Fruit fly (Drosophila melanogaster): ENCODE measurements around the gene CG14316.
A peak's percentile ranks its signal among the peaks of the same experiment; 100 is the strongest.

Gene CG14316

DNA sequence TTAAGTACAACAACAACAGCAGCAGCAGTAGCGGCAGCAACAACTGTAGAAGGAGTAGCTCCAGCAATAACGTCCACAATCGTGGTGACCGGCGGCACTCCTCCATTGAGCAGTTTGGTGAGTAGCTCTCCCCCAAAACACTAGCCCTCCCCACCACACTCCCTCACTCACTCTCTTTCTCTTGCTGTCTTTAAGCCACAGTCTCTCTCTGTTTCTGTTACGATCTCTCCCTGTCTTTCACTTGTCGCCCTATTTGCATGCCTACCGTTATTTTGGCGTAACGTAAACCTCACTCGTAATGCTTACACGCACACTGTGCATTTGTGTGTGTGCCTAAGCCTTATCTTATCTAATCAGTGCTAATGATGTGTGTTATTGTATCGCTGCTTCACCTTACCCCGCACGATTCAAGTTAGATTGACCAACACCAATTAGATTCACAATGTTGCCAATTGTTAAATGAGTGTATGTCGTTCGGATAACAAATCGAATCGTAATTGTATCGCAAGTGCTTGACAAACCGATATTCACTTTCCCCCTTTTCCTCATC lies 18.1 kb downstream of the CG14316 start:
- TF ChIP-seq Dif (GFP tag; optimal IDR thresholded peaks at IDR 0.05; ENCODE audit: partially characterized antibody) (peak; percentile 63), Hr78 (GFP tag; optimal IDR thresholded peaks at IDR 0.05) (no peak), dl (GFP tag; optimal IDR thresholded peaks at IDR 0.05; ENCODE audit: insufficient read depth in 1 of 2, partially characterized antibody in 2 of 2) (peak in 1 of 2 experiments; percentile 35), br (GFP tag; optimal IDR thresholded peaks at IDR 0.05) (no peak)

DNA sequence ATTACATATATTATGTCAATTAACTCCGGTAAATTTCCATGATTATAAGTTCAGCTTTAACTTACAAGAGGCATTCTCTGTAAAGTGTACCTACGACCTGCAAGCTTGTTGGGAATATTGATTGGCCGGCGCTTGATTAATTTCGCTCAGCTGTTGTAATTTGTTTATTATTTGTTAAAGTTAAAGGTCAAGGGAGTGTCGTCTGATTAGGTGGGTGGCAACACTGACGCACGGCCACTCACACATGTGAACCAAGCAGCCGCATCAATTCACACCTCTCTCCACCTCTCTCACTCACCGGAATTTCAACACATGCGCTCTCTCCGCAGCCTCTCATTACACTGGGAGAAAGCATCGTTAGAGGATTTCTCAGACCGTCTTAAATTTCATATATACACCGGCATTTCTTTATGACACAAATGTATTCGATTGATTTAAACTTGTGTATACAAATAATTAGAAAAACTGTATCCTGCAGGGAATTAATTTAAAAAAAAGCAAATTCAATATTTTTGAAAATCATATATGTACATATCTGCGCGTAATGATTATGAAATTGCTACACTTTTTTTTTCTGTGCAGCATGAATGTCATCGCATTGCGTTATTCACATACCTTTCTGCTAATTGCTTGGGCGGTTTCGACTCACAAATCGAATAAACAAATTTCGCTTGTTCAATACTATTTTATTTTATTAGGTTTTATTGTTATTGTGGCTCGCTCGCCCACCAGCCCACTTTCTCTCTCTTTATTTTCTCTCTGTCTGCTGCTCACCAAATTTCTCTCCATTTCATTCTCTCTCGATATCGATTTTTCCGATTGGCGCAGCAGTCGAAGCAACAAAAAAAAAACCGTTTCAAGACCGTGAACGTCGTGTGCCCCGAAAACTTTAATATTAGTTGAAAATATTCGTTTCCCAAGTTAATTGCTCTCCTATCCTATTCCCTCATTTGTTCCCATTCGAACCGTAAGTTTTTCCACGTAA lies 20.4 kb downstream of the CG14316 start:
- TF ChIP-seq woc (GFP tag; optimal IDR thresholded peaks at IDR 0.05) (peak; percentile 50), Dif (GFP tag; optimal IDR thresholded peaks at IDR 0.05; ENCODE audit: partially characterized antibody) (no peak), foxo (GFP tag; optimal IDR thresholded peaks at IDR 0.05) (peak in 1 of 2 experiments; percentile 77), CG32264 (GFP tag; optimal IDR thresholded peaks at IDR 0.05) (peak; percentile 7), Hnf4 (GFP tag; optimal IDR thresholded peaks at IDR 0.05) (no peak), dl (GFP tag; optimal IDR thresholded peaks at IDR 0.05; ENCODE audit: insufficient read depth in 1 of 2, partially characterized antibody in 2 of 2) (no peak), Hr78 (GFP tag; optimal IDR thresholded peaks at IDR 0.05) (no peak), h (GFP tag; optimal IDR thresholded peaks at IDR 0.05) (peak; percentile 78), Vsx2 (GFP tag; optimal IDR thresholded peaks at IDR 0.05; ENCODE audit: partially characterized antibody) (no peak), rgr (GFP tag; optimal IDR thresholded peaks at IDR 0.05) (no peak), dmrt93B (GFP tag; optimal IDR thresholded peaks at IDR 0.05) (peak; percentile 51), jim (GFP tag; optimal IDR thresholded peaks at IDR 0.05) (no peak), fru (GFP tag; optimal IDR thresholded peaks at IDR 0.05) (peak; percentile 82), brk (GFP tag; optimal IDR thresholded peaks at IDR 0.05) (no peak), Myc (optimal IDR thresholded peaks at IDR 0.05) (no peak), psq (GFP tag; optimal IDR thresholded peaks at IDR 0.05) (no peak), CG9705 (GFP tag; optimal IDR thresholded peaks at IDR 0.05) (peak; percentile 65), CrebA (GFP tag; optimal IDR thresholded peaks at IDR 0.05; ENCODE audit: borderline replicate concordance) (no peak), GATAd (GFP tag; optimal IDR thresholded peaks at IDR 0.05) (no peak), sage (GFP tag; optimal IDR thresholded peaks at IDR 0.05) (no peak), Sp1 (GFP tag; optimal IDR thresholded peaks at IDR 0.05) (no peak), usp (GFP tag; optimal IDR thresholded peaks at IDR 0.05) (no peak), Dfd (GFP tag; optimal IDR thresholded peaks at IDR 0.05) (no peak), Mio (GFP tag; optimal IDR thresholded peaks at IDR 0.05) (no peak), HLH106 (tag; optimal IDR thresholded peaks at IDR 0.05) (peak; percentile 73), dsf (GFP tag; optimal IDR thresholded peaks at IDR 0.05; ENCODE audit: borderline replicate concordance) (no peak), ey (GFP tag; optimal IDR thresholded peaks at IDR 0.05) (peak; percentile 78), Hr83 (GFP tag; optimal IDR thresholded peaks at IDR 0.05; ENCODE audit: poor library complexity, severe bottlenecking) (no peak), lola (GFP tag; optimal IDR thresholded peaks at IDR 0.05) (no peak), tai (GFP tag; optimal IDR thresholded peaks at IDR 0.05) (no peak), br (GFP tag; optimal IDR thresholded peaks at IDR 0.05) (peak; percentile 68), sv (GFP tag; optimal IDR thresholded peaks at IDR 0.05) (peak; percentile 93), pan (optimal IDR thresholded peaks at IDR 0.05) (no peak), OdsH (GFP tag; optimal IDR thresholded peaks at IDR 0.05) (peak; percentile 78), N (GFP tag; optimal IDR thresholded peaks at IDR 0.05) (no peak), Rel (GFP tag; optimal IDR thresholded peaks at IDR 0.05) (no peak), Rel (tag; optimal IDR thresholded peaks at IDR 0.05) (no peak), Abd-B (GFP tag; optimal IDR thresholded peaks at IDR 0.05) (no peak), Jra (GFP tag; optimal IDR thresholded peaks at IDR 0.05) (no peak)

Measured in whole organism, wandering third instar larva.